Worm (Caenorhabditis elegans): Measurements from ENCODE around the gene srw-144.

srw-144 gene

ce11 chrV:2938497-2938896 lies 22.3 kb downstream of the srw-144 start, which contains the start of gene srw-141:
srw-141 (minus strand) TSS chrV:2938597.
- TF ChIP-seq ets-7 (tag; optimal IDR thresholded peaks at IDR 0.05): no peak
- TF ChIP-seq ceh-36 (tag; optimal IDR thresholded peaks at IDR 0.05): no peak
- no peak for TF ChIP-seq sea-1 (GFP tag; conservative IDR thresholded peaks at IDR 0.05)
- no peak for TF ChIP-seq pes-1 (GFP tag; IDR thresholded peaks at IDR 0.05)
- no peak for TF ChIP-seq ama-1 (optimal IDR thresholded peaks at IDR 0.05)
- TF ChIP-seq hmbx-1 (tag; optimal IDR thresholded peaks at IDR 0.05): no peak
- no peak for TF ChIP-seq tra-4 (tag; optimal IDR thresholded peaks at IDR 0.05)
- no peak for TF ChIP-seq F13C5.2 (tag; optimal IDR thresholded peaks at IDR 0.05)
- TF ChIP-seq B0310.2 (tag; optimal IDR thresholded peaks at IDR 0.05): no peak
- no peak for TF ChIP-seq hmg-4 (GFP tag; optimal IDR thresholded peaks at IDR 0.05)
- no peak for TF ChIP-seq hnd-1 (tag; optimal IDR thresholded peaks at IDR 0.05)
- no peak for TF ChIP-seq tbx-37 (GFP tag; conservative IDR thresholded peaks at IDR 0.05)
- no peak for TF ChIP-seq aly-1 (tag; optimal IDR thresholded peaks at IDR 0.05)
- no peak for TF ChIP-seq flt-1 (GFP tag; IDR thresholded peaks at IDR 0.05)
- no peak for TF ChIP-seq tbx-11 (GFP tag; IDR thresholded peaks at IDR 0.05)
- TF ChIP-seq ceh-13 (GFP tag; optimal IDR thresholded peaks at IDR 0.05): no peak
- no peak for TF ChIP-seq scrt-1 (GFP tag; IDR thresholded peaks at IDR 0.05)

DNA sequence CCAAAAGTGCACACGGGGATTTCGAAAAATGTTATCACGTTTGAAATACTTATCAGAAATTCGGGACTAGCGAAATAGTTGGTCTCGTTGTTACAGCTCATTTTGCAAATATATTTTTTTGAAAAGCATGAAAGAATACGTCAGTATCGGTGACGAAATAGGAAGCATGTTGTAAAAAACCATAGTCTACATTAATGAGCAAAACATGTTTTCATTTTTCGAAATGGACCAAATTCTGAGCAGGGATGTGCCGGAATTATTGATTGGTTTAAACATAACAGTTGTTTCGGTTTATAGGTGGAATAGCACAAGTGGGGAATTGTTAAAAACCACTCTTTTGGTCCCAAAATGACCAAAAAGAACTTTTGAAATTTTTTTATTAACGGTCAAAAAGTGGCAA lies 26.7 kb downstream of the srw-144 start, which contains the start of gene srh-247:
srh-247 (minus strand) TSS at position 101 of the 400 bp plus-strand sequence.
- no peak for TF ChIP-seq ceh-36 (tag; optimal IDR thresholded peaks at IDR 0.05)
- TF ChIP-seq hnd-1 (tag; optimal IDR thresholded peaks at IDR 0.05): no peak
- TF ChIP-seq flt-1 (GFP tag; IDR thresholded peaks at IDR 0.05): no peak
- no peak for TF ChIP-seq tbx-11 (GFP tag; IDR thresholded peaks at IDR 0.05)
- TF ChIP-seq aly-1 (tag; optimal IDR thresholded peaks at IDR 0.05): no peak
- TF ChIP-seq pes-1 (GFP tag; IDR thresholded peaks at IDR 0.05): no peak
- TF ChIP-seq scrt-1 (GFP tag; IDR thresholded peaks at IDR 0.05): no peak
- TF ChIP-seq tra-4 (tag; optimal IDR thresholded peaks at IDR 0.05): no peak
- TF ChIP-seq tbx-37 (GFP tag; conservative IDR thresholded peaks at IDR 0.05): no peak
- TF ChIP-seq hmg-4 (GFP tag; optimal IDR thresholded peaks at IDR 0.05): no peak
- no peak for TF ChIP-seq ets-7 (tag; optimal IDR thresholded peaks at IDR 0.05)
- no peak for TF ChIP-seq sea-1 (GFP tag; conservative IDR thresholded peaks at IDR 0.05)
- no peak for TF ChIP-seq ceh-13 (GFP tag; optimal IDR thresholded peaks at IDR 0.05)

DNA sequence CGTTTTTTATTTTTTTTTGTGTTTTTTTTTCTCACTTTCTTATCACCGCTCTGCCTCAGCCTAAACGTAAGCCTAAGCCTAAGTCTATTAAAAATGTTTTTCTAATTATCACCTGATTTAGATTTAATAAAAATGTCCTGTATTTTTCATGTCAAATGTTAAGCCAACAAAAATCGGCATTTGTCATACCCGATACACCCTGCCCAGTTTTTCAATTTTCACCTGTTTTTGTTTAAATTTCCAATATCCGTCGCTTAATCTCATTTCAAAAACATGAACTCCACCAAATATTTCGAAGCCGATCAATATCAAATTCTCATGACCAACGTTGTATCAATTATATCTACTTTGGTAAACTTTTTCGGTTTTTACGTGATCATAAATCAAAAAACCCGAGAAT lies 29.5 kb downstream of the srw-144 start, which contains the start of gene C31B8.1:
C31B8.1 (plus strand) TSS at position 301 of the 400 bp plus-strand sequence.
- no peak for TF ChIP-seq ets-7 (tag; optimal IDR thresholded peaks at IDR 0.05)
- TF ChIP-seq B0310.2 (tag; optimal IDR thresholded peaks at IDR 0.05): no peak

- TF ChIP-seq hnd-1 (tag; optimal IDR thresholded peaks at IDR 0.05): no peak
Measured at ce11 chrV:2929753-2930152, 31.0 kb downstream of the srw-144 start, which contains the start of gene C31B8.16. C31B8.16 (plus strand) TSS chrV:2930053.

ce11 chrV:2927553-2927952 lies 33.2 kb downstream of the srw-144 start, which contains the start of gene C31B8.12:
C31B8.12 (minus strand) TSS chrV:2927653.
- no peak for TF ChIP-seq hmbx-1 (tag; optimal IDR thresholded peaks at IDR 0.05)
- TF ChIP-seq F13C5.2 (tag; optimal IDR thresholded peaks at IDR 0.05): no peak
- no peak for TF ChIP-seq sea-1 (GFP tag; conservative IDR thresholded peaks at IDR 0.05)
- TF ChIP-seq hmg-4 (GFP tag; optimal IDR thresholded peaks at IDR 0.05): no peak
- no peak for TF ChIP-seq pes-1 (GFP tag; IDR thresholded peaks at IDR 0.05)
- no peak for TF ChIP-seq tra-4 (tag; optimal IDR thresholded peaks at IDR 0.05)

- no peak for TF ChIP-seq ceh-13 (GFP tag; optimal IDR thresholded peaks at IDR 0.05)
- no peak for TF ChIP-seq ama-1 (optimal IDR thresholded peaks at IDR 0.05)
- no peak for TF ChIP-seq ceh-36 (tag; optimal IDR thresholded peaks at IDR 0.05)
- no peak for TF ChIP-seq tra-4 (tag; optimal IDR thresholded peaks at IDR 0.05)
- no peak for TF ChIP-seq pes-1 (GFP tag; IDR thresholded peaks at IDR 0.05)
- TF ChIP-seq tbx-11 (GFP tag; IDR thresholded peaks at IDR 0.05): no peak
- TF ChIP-seq flt-1 (GFP tag; IDR thresholded peaks at IDR 0.05): no peak
- TF ChIP-seq scrt-1 (GFP tag; IDR thresholded peaks at IDR 0.05): no peak
- TF ChIP-seq hmbx-1 (tag; optimal IDR thresholded peaks at IDR 0.05): no peak
- no peak for TF ChIP-seq hnd-1 (tag; optimal IDR thresholded peaks at IDR 0.05)
- TF ChIP-seq F13C5.2 (tag; optimal IDR thresholded peaks at IDR 0.05): no peak
- no peak for TF ChIP-seq tbx-37 (GFP tag; conservative IDR thresholded peaks at IDR 0.05)
Measured at ce11 chrV:2922594-2922993, 38.2 kb downstream of the srw-144 start, which contains the start of gene srh-38. srh-38 (minus strand) TSS chrV:2922694.

DNA sequence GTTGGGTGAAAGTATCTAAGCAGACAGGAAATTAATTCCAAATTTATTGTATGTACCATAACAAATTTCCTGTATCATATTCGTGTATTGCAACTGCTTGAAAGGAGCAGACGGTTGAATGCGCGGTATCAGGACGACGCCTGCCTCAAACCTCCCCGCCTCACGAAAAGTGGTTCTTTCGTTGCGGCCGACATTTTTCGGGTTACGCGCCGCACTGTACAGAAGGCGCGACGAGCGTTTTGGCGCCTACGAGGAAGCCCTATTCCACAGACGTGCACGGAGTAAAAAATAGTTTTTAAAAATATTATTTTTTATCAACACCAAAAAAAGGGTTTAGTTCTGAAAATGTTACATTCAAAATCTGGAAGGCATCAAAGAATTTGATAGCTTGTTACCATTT lies 40.7 kb downstream of the srw-144 start:
- TF ChIP-seq sea-1 (GFP tag; conservative IDR thresholded peaks at IDR 0.05): no peak
- TF ChIP-seq pes-1 (GFP tag; IDR thresholded peaks at IDR 0.05): no peak
- no peak for TF ChIP-seq hnd-1 (tag; optimal IDR thresholded peaks at IDR 0.05)
- TF ChIP-seq ets-7 (tag; optimal IDR thresholded peaks at IDR 0.05): no peak
- TF ChIP-seq ama-1 (optimal IDR thresholded peaks at IDR 0.05): no peak

ce11 chrV:2913948-2914347 lies 46.8 kb downstream of the srw-144 start, which contains the start of gene srh-146:
srh-146 (plus strand) TSS chrV:2914248.
- TF ChIP-seq ama-1 (optimal IDR thresholded peaks at IDR 0.05) (no peak), flt-1 (GFP tag; IDR thresholded peaks at IDR 0.05) (no peak), B0310.2 (tag; optimal IDR thresholded peaks at IDR 0.05) (no peak), ceh-13 (GFP tag; optimal IDR thresholded peaks at IDR 0.05) (no peak), hmg-4 (GFP tag; optimal IDR thresholded peaks at IDR 0.05) (no peak)

DNA sequence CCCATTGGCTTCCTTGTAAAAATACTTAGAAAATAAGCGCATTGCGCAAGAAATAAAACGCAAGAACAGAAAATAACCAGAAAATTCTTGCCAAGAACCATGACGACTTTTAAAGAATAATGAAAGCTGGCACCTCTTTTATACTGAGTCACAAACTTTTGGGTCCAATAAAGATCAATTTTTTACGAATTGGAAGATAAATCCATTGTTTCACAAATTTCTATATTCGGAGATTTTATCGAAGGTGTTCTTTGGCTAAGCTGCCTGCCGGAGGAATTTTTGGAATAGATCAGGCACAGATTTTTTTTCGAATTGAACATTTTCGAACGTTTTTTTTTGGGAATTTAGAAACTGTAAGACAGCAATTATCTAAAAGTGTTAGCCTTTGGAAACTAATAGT lies 47.9 kb downstream of the srw-144 start, which contains the start of gene C31B8.9:
C31B8.9 (minus strand) TSS at position 101 of the 400 bp plus-strand sequence.
- TF ChIP-seq hmbx-1 (tag; optimal IDR thresholded peaks at IDR 0.05) (no peak), ama-1 (optimal IDR thresholded peaks at IDR 0.05) (no peak), aly-1 (tag; optimal IDR thresholded peaks at IDR 0.05) (no peak), ets-7 (tag; optimal IDR thresholded peaks at IDR 0.05) (no peak), F13C5.2 (tag; optimal IDR thresholded peaks at IDR 0.05) (no peak)

Measured in whole organism, early embryonic.